Worm (Caenorhabditis elegans): ENCODE measurements around the gene pkc-3.
A peak's percentile ranks its signal among the peaks of the same experiment; 100 is the strongest.

Gene pkc-3

DNA sequence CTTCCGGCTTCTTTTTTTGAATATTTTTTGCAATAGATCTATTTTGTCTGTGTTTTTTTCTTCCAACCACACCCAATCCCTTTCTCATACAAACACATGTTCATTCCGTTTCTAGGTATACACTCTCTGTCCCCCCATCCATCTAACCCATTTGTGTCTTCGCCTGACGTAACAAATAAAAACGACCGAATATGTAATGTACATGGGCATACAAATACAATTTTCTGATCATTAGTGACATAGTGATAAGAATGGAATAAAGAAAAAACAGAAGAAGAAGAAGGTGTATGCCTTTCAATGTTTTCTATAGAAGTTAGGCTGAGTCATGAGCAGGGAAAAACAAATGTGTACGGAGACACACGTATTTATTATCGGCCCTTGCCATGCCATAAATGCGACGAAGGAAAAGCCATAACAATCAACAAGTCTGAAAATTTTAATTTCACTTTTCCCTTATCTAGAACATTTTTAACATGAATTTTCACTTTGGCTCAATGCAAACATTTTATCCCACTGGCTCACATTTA is 46.0 kb upstream of the pkc-3 start:
- no peak for TF ChIP-seq M03D4.4 (tag; optimal IDR thresholded peaks at IDR 0.05)
- no peak for TF ChIP-seq pha-4 (tag; optimal IDR thresholded peaks at IDR 0.05)
- TF ChIP-seq zip-8 (tag; optimal IDR thresholded peaks at IDR 0.05): no peak
- TF ChIP-seq unc-120 (tag; optimal IDR thresholded peaks at IDR 0.05; ENCODE audit: poor library complexity, severe bottlenecking): no peak
- TF ChIP-seq nhr-28 (tag; optimal IDR thresholded peaks at IDR 0.05): no peak
- TF ChIP-seq tbx-8 (GFP tag; optimal IDR thresholded peaks at IDR 0.05): no peak
- no peak for TF ChIP-seq elt-1 (tag; optimal IDR thresholded peaks at IDR 0.05; ENCODE audit: borderline replicate concordance, insufficient read depth)
- no peak for TF ChIP-seq nhr-76 (tag; optimal IDR thresholded peaks at IDR 0.05)
- TF ChIP-seq unc-39 (tag; optimal IDR thresholded peaks at IDR 0.05): no peak
- TF ChIP-seq nhr-2 (tag; optimal IDR thresholded peaks at IDR 0.05): no peak
- TF ChIP-seq ceh-43 (GFP tag; optimal IDR thresholded peaks at IDR 0.05): no peak

DNA sequence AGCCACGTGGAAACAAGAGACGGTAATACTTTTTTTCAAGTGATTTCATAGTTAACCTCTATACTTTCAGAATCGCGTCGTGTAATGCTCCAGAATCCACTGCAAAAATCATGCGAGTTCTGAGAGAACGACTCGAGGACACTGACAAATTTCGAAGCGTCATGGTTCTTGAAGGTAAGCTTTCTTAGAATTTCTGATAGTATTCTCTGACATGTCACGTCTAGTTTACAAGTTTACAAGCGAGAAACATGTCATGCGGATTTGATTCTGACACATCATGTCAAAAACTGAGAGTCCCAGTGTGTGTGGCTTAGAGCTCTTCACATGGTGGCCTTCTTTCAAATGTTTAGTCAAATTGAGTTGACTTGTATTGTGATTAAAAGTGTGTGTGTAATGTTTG is 45.2 kb upstream of the pkc-3 start:
- TF ChIP-seq flh-1 (GFP tag; optimal IDR thresholded peaks at IDR 0.05): no peak
- TF ChIP-seq unc-120 (tag; optimal IDR thresholded peaks at IDR 0.05; ENCODE audit: poor library complexity, severe bottlenecking): no peak
- TF ChIP-seq nhr-28 (tag; optimal IDR thresholded peaks at IDR 0.05): no peak
- TF ChIP-seq snpc-4 (tag; optimal IDR thresholded peaks at IDR 0.05): no peak
- TF ChIP-seq ceh-39 (tag; optimal IDR thresholded peaks at IDR 0.05): no peak
- no peak for TF ChIP-seq ceh-43 (GFP tag; optimal IDR thresholded peaks at IDR 0.05)
- TF ChIP-seq blmp-1 (tag; optimal IDR thresholded peaks at IDR 0.05): no peak
- TF ChIP-seq sptf-1 (tag; optimal IDR thresholded peaks at IDR 0.05): no peak
- TF ChIP-seq lsy-2 (tag; optimal IDR thresholded peaks at IDR 0.05): no peak
- no peak for TF ChIP-seq cnd-1 (tag; optimal IDR thresholded peaks at IDR 0.05)
- TF ChIP-seq hlh-1 (tag; optimal IDR thresholded peaks at IDR 0.05): no peak

DNA sequence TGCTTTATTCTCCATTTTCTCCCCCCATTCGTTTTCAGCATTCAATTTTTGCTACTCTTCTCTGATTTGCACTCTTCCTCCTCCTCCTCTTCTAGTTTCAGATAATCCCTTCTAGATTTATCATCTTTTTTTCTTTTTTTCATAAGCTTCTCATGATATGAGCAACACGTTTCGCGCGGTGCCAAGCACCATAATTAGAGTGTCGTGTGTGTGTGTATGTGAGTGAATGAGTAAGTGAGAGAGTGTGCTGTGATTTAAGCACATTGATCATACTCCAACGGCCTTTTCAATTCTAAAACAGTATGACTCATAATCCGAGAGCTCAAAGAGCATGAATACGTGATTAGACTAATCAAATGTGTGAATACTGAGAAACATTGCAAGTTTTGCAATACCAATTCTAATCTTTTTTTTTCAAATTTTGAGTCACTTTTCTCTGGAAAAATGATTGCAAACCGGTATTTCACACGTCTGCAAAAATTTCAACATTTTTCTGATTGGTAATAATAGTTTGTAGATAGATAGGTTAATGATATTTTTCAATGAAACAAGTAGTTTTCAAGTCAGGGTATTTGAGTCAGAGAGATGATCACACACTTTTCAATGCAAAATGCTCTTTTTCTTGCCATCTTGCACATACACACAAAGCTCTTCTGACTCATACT is 44.3 kb upstream of the pkc-3 start:
- TF ChIP-seq ceh-39 (tag; optimal IDR thresholded peaks at IDR 0.05) (no peak), unc-39 (tag; optimal IDR thresholded peaks at IDR 0.05) (no peak), mep-1 (tag; optimal IDR thresholded peaks at IDR 0.05) (no peak), ceh-43 (GFP tag; optimal IDR thresholded peaks at IDR 0.05) (no peak), pha-4 (tag; optimal IDR thresholded peaks at IDR 0.05) (no peak), zip-8 (tag; optimal IDR thresholded peaks at IDR 0.05) (no peak), hlh-1 (tag; optimal IDR thresholded peaks at IDR 0.05) (no peak), cnd-1 (tag; optimal IDR thresholded peaks at IDR 0.05) (no peak), lsy-2 (tag; optimal IDR thresholded peaks at IDR 0.05) (no peak), nhr-76 (tag; optimal IDR thresholded peaks at IDR 0.05) (no peak), bed-3 (GFP tag; optimal IDR thresholded peaks at IDR 0.05) (no peak), unc-62 (GFP tag; optimal IDR thresholded peaks at IDR 0.05) (no peak), M03D4.4 (tag; optimal IDR thresholded peaks at IDR 0.05) (no peak), mls-2 (tag; optimal IDR thresholded peaks at IDR 0.05) (no peak), tbx-8 (GFP tag; optimal IDR thresholded peaks at IDR 0.05) (no peak), nhr-237 (tag; optimal IDR thresholded peaks at IDR 0.05) (no peak), elt-1 (tag; optimal IDR thresholded peaks at IDR 0.05; ENCODE audit: borderline replicate concordance, insufficient read depth) (no peak), unc-120 (tag; optimal IDR thresholded peaks at IDR 0.05; ENCODE audit: poor library complexity, severe bottlenecking) (no peak), blmp-1 (tag; optimal IDR thresholded peaks at IDR 0.05) (no peak), sem-2 (GFP tag; optimal IDR thresholded peaks at IDR 0.05) (no peak)

DNA sequence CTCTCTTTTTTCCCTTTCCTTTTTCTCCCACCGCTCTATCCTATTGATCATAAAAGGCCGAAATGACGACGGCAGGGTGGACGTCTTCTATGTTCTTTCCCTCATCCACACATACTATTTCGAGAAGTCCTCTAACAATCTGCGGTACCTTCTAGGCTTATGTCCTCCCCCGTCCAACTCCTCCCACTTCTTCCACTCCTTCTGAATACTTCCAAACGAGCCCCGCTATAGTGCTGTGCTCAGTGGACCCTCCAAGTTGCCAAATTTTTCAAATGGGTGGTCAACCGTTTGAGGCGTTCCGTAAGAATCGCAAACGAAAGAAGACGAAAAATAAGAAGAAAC is 43.8 kb upstream of the pkc-3 start:
- TF ChIP-seq mep-1 (tag; optimal IDR thresholded peaks at IDR 0.05) (peak; percentile 63), mls-2 (tag; optimal IDR thresholded peaks at IDR 0.05) (no peak), sem-2 (GFP tag; optimal IDR thresholded peaks at IDR 0.05) (no peak), cnd-1 (tag; optimal IDR thresholded peaks at IDR 0.05) (peak; percentile 27), unc-62 (GFP tag; optimal IDR thresholded peaks at IDR 0.05) (peak; percentile 32), ceh-43 (GFP tag; optimal IDR thresholded peaks at IDR 0.05) (no peak), ces-1 (GFP tag; optimal IDR thresholded peaks at IDR 0.05) (peak; percentile 40), bed-3 (GFP tag; optimal IDR thresholded peaks at IDR 0.05) (no peak), nhr-28 (tag; optimal IDR thresholded peaks at IDR 0.05) (no peak), nhr-12 (tag; optimal IDR thresholded peaks at IDR 0.05) (no peak)

DNA sequence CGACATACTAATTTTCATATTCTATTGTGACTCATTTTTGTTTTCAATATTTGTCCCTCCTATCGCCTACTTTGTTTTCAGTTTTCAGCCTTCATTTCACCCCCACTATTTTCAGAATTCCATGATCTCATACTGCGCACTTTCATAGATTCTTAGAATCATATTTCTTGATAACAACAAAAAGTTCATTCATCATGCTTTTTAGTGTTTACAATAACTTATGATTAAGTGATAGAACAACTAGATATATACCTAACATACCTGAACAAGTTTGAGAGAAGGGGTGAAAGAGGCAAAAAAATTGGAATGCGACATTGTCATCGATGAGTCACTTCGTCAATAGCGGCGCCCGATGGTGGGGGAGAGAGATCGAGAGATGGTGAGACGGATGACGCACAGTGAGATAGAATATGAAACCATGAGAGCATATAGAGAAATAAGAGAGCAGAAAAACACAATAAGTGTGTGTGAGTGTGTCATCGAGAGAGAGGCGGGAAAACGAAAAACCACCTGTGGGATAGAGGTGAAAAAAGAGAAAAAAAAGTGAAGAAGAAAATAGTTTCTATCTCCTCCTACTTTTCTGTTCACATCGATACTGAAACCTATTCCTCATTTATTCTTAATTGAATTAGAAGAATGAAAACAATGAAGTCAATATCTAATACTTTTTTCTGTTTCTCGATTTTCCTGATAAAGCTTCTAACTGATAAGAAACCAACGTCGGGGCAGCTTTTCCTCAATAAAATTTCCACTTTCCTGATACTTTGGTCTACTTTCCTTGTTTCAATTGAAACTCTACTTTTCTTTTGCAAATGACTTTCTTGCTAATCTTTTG is 43.0 kb upstream of the pkc-3 start:
- no peak for TF ChIP-seq nhr-76 (tag; optimal IDR thresholded peaks at IDR 0.05)
- TF ChIP-seq tbx-8 (GFP tag; optimal IDR thresholded peaks at IDR 0.05): no peak
- TF ChIP-seq zip-8 (tag; optimal IDR thresholded peaks at IDR 0.05): no peak
- TF ChIP-seq ztf-11 (tag; optimal IDR thresholded peaks at IDR 0.05): no peak
- no peak for TF ChIP-seq snpc-4 (tag; optimal IDR thresholded peaks at IDR 0.05)
- peak; percentile 53 for TF ChIP-seq nhr-237 (tag; optimal IDR thresholded peaks at IDR 0.05)
- TF ChIP-seq mls-2 (tag; optimal IDR thresholded peaks at IDR 0.05): no peak
- no peak for TF ChIP-seq elt-1 (tag; optimal IDR thresholded peaks at IDR 0.05; ENCODE audit: borderline replicate concordance, insufficient read depth)
- no peak for TF ChIP-seq unc-39 (tag; optimal IDR thresholded peaks at IDR 0.05)
- no peak for TF ChIP-seq lsy-2 (tag; optimal IDR thresholded peaks at IDR 0.05)
- TF ChIP-seq flh-1 (GFP tag; optimal IDR thresholded peaks at IDR 0.05): no peak
- no peak for TF ChIP-seq drap-1 (GFP tag; optimal IDR thresholded peaks at IDR 0.05)
- no peak for TF ChIP-seq ham-2 (GFP tag; optimal IDR thresholded peaks at IDR 0.05)
- TF ChIP-seq unc-62 (GFP tag; optimal IDR thresholded peaks at IDR 0.05): peak; percentile 59
- TF ChIP-seq nhr-12 (tag; optimal IDR thresholded peaks at IDR 0.05): no peak
- no peak for TF ChIP-seq mep-1 (tag; optimal IDR thresholded peaks at IDR 0.05)
- peak; percentile 64 for TF ChIP-seq ces-1 (GFP tag; optimal IDR thresholded peaks at IDR 0.05)
- no peak for TF ChIP-seq cnd-1 (tag; optimal IDR thresholded peaks at IDR 0.05)
- no peak for TF ChIP-seq lin-32 (GFP tag; optimal IDR thresholded peaks at IDR 0.05)
- peak; percentile 7 for TF ChIP-seq M03D4.4 (tag; optimal IDR thresholded peaks at IDR 0.05)
- no peak for TF ChIP-seq ceh-83 (GFP tag; optimal IDR thresholded peaks at IDR 0.05)
- peak; percentile 19 for TF ChIP-seq sptf-1 (tag; optimal IDR thresholded peaks at IDR 0.05)
- peak; percentile 67 for TF ChIP-seq pha-4 (tag; optimal IDR thresholded peaks at IDR 0.05)
- no peak for TF ChIP-seq sem-2 (GFP tag; optimal IDR thresholded peaks at IDR 0.05)
- no peak for TF ChIP-seq ceh-39 (tag; optimal IDR thresholded peaks at IDR 0.05)
- no peak for TF ChIP-seq bed-3 (GFP tag; optimal IDR thresholded peaks at IDR 0.05)
- TF ChIP-seq elt-3 (tag; optimal IDR thresholded peaks at IDR 0.05): no peak
